Worm (Caenorhabditis elegans) whole organism, mixed stage, embryonic: ENCODE data around the gene Y41D4B.15.

Source experiments
- M03D4.4 ChIP-seq: sonication (generic microtip); optimal IDR thresholded peaks from 2 replicates; lab custom pipeline; 2017; ENCODE audit warnings: mild to moderate bottlenecking, missing genetic modification characterization, missing compliant biosample characterization
- bed-3 ChIP-seq: fragments of 200-800 bp; sonication (Bioruptor generic); optimal IDR thresholded peaks from 3 replicates; lab custom pipeline; 2018; ENCODE audit warnings: mild to moderate bottlenecking, missing genetic modification characterization, moderate library complexity, missing compliant biosample characterization
- blmp-1 ChIP-seq: fragments of 150-350 bp; optimal IDR thresholded peaks from 2 replicates; lab custom pipeline; 2014; ENCODE audit warnings: missing biosample characterization, missing genetic modification characterization
- ceh-39 ChIP-seq: fragments of 150-350 bp; optimal IDR thresholded peaks from 2 replicates; lab custom pipeline; 2014; ENCODE audit warnings: missing biosample characterization, missing genetic modification characterization
- ceh-43 ChIP-seq: fragments of 200-800 bp; sonication (Bioruptor generic); optimal IDR thresholded peaks from 2 replicates; lab custom pipeline; 2018; ENCODE audit warnings: mild to moderate bottlenecking, missing genetic modification characterization, moderate library complexity, missing compliant biosample characterization
- ceh-83 ChIP-seq: fragments of 200-800 bp; sonication (Bioruptor generic); optimal IDR thresholded peaks from 2 replicates; lab custom pipeline; 2018; ENCODE audit warnings: mild to moderate bottlenecking, missing genetic modification characterization, missing compliant biosample characterization
- ces-1 ChIP-seq: fragments of 150-350 bp; optimal IDR thresholded peaks from 2 replicates; lab custom pipeline; 2014; ENCODE audit warnings: missing biosample characterization, missing genetic modification reagents, missing genetic modification characterization
- cnd-1 ChIP-seq: fragments of 200-800 bp; sonication (Bioruptor generic); optimal IDR thresholded peaks from 2 replicates; lab custom pipeline; 2018; ENCODE audit warnings: mild to moderate bottlenecking, missing genetic modification characterization, missing compliant biosample characterization
- drap-1 ChIP-seq: fragments of 200-800 bp; sonication (Bioruptor generic); optimal IDR thresholded peaks from 3 replicates; lab custom pipeline; 2018; ENCODE audit warnings: mild to moderate bottlenecking, missing genetic modification characterization, missing compliant biosample characterization
- elt-1 ChIP-seq: sonication (generic microtip); optimal IDR thresholded peaks from 2 replicates; lab custom pipeline; 2017; ENCODE audit warnings: missing genetic modification characterization, mild to moderate bottlenecking, missing compliant biosample characterization, antibody characterized with exemption, moderate library complexity, borderline replicate concordance; ENCODE audit not compliant: insufficient read depth
- elt-3 ChIP-seq: fragments of 150-350 bp; optimal IDR thresholded peaks from 2 replicates; lab custom pipeline; 2014; ENCODE audit warnings: missing biosample characterization, missing genetic modification characterization
- flh-1 ChIP-seq: fragments of 200-800 bp; sonication (Bioruptor generic); optimal IDR thresholded peaks from 2 replicates; lab custom pipeline; 2018; ENCODE audit warnings: mild to moderate bottlenecking, missing genetic modification characterization, moderate library complexity, missing compliant biosample characterization
- ham-2 ChIP-seq: fragments of 200-800 bp; sonication (Bioruptor generic); optimal IDR thresholded peaks from 2 replicates; lab custom pipeline; 2018; ENCODE audit warnings: mild to moderate bottlenecking, missing genetic modification characterization, missing compliant biosample characterization
- hlh-1 ChIP-seq: fragments of 150-350 bp; optimal IDR thresholded peaks from 2 replicates; lab custom pipeline; 2014; ENCODE audit warnings: missing biosample characterization, missing genetic modification reagents, missing genetic modification characterization
- lin-13 ChIP-seq: fragments of 150-350 bp; optimal IDR thresholded peaks from 2 replicates; lab custom pipeline; 2014; ENCODE audit warnings: missing biosample characterization, missing genetic modification characterization
- lin-32 ChIP-seq: fragments of 200-800 bp; sonication (Bioruptor generic); optimal IDR thresholded peaks from 2 replicates; lab custom pipeline; 2018; ENCODE audit warnings: mild to moderate bottlenecking, missing genetic modification characterization, missing compliant biosample characterization
- lsy-2 ChIP-seq: fragments of 150-350 bp; optimal IDR thresholded peaks from 2 replicates; lab custom pipeline; 2014; ENCODE audit warnings: missing biosample characterization, missing genetic modification characterization
- mab-5 ChIP-seq: fragments of 150-350 bp; optimal IDR thresholded peaks from 2 replicates; lab custom pipeline; 2014; ENCODE audit warnings: missing biosample characterization, missing genetic modification characterization
- mep-1 ChIP-seq: fragments of 150-350 bp; optimal IDR thresholded peaks from 2 replicates; lab custom pipeline; 2017; ENCODE audit warnings: missing biosample characterization, missing genetic modification reagents, missing genetic modification characterization, inconsistent platforms
- nhr-12 ChIP-seq: fragments of 150-350 bp; optimal IDR thresholded peaks from 2 replicates; lab custom pipeline; 2014; ENCODE audit warnings: missing biosample characterization, missing genetic modification characterization
- nhr-2 ChIP-seq: fragments of 150-350 bp; optimal IDR thresholded peaks from 2 replicates; lab custom pipeline; 2014; ENCODE audit warnings: missing biosample characterization, missing genetic modification characterization
- nhr-237 ChIP-seq: fragments of 150-350 bp; optimal IDR thresholded peaks from 2 replicates; lab custom pipeline; 2014; ENCODE audit warnings: missing biosample characterization, missing genetic modification characterization
- nhr-28 ChIP-seq: fragments of 150-350 bp; optimal IDR thresholded peaks from 2 replicates; lab custom pipeline; 2014; ENCODE audit warnings: missing biosample characterization, missing genetic modification characterization
- pha-4 ChIP-seq: fragments of 150-350 bp; optimal IDR thresholded peaks from 2 replicates; lab custom pipeline; 2018; ENCODE audit warnings: missing biosample characterization, missing genetic modification reagents, missing genetic modification characterization
- sem-2 ChIP-seq: fragments of 200-800 bp; sonication (Bioruptor generic); optimal IDR thresholded peaks from 2 replicates; lab custom pipeline; 2018; ENCODE audit warnings: mild to moderate bottlenecking, missing genetic modification characterization, missing compliant biosample characterization
- snpc-4 ChIP-seq: fragments of 150-350 bp; optimal IDR thresholded peaks from 2 replicates; lab custom pipeline; 2014; ENCODE audit warnings: missing biosample characterization, missing genetic modification characterization
- sptf-1 ChIP-seq: sonication (generic microtip); optimal IDR thresholded peaks from 2 replicates; lab custom pipeline; 2017; ENCODE audit warnings: mild to moderate bottlenecking, missing genetic modification characterization, moderate library complexity, missing compliant biosample characterization
- tbx-8 ChIP-seq: fragments of 200-800 bp; sonication (Bioruptor generic); optimal IDR thresholded peaks from 2 replicates; lab custom pipeline; 2018; ENCODE audit warnings: mild to moderate bottlenecking, missing genetic modification characterization, moderate library complexity, missing compliant biosample characterization
- unc-39 ChIP-seq: fragments of 150-350 bp; optimal IDR thresholded peaks from 2 replicates; lab custom pipeline; 2014; ENCODE audit warnings: missing biosample characterization, missing genetic modification characterization
- unc-62 ChIP-seq: fragments of 150-350 bp; optimal IDR thresholded peaks from 2 replicates; lab custom pipeline; 2014; ENCODE audit warnings: missing biosample characterization, missing genetic modification reagents, missing genetic modification characterization
- zip-8 ChIP-seq: fragments of 150-350 bp; optimal IDR thresholded peaks from 2 replicates; lab custom pipeline; 2014; ENCODE audit warnings: missing biosample characterization, missing genetic modification characterization
- ztf-11 ChIP-seq: fragments of 150-350 bp; optimal IDR thresholded peaks from 2 replicates; lab custom pipeline; 2014; ENCODE audit warnings: missing biosample characterization, missing genetic modification characterization

Gene Y41D4B.15

ce11 chrIV:1559931-1560330 is 4.0 kb upstream of the Y41D4B.15 start, which contains the start of gene Y41D4B.17:
Y41D4B.17 (plus strand) TSS chrIV:1560104.
- no peak for TF ChIP-seq ces-1 (GFP tag; lab: Kevin White, UChicago)
- TF ChIP-seq nhr-237 (tag; lab: Kevin White, UChicago): no peak

ce11 chrIV:1561884-1562283 is 2.0 kb upstream of the Y41D4B.15 start, which contains the start of gene hpo-6:
hpo-6 (plus strand) TSS chrIV:1562184.
- no peak for TF ChIP-seq snpc-4 (tag; lab: Kevin White, UChicago)
- no peak for TF ChIP-seq elt-3
- TF ChIP-seq hlh-1 (tag; lab: Kevin White, UChicago): no peak
- no peak for TF ChIP-seq nhr-12 (tag; lab: Kevin White, UChicago)
- no peak for TF ChIP-seq nhr-237 (tag; lab: Kevin White, UChicago)
- TF ChIP-seq drap-1 (GFP tag; lab: Kevin White, UChicago): no peak
- no peak for TF ChIP-seq lsy-2 (tag; lab: Kevin White, UChicago)
- TF ChIP-seq sptf-1 (tag; lab: Kevin White, UChicago): no peak
- TF ChIP-seq tbx-8 (GFP tag; lab: Kevin White, UChicago): no peak

ce11 chrIV:1565725-1566124 is 1.8 kb downstream of the Y41D4B.15 start:
- TF ChIP-seq ceh-83: no peak
- TF ChIP-seq lin-32 (GFP tag; lab: Kevin White, UChicago): no peak
- no peak for TF ChIP-seq mep-1
- no peak for TF ChIP-seq nhr-2 (tag; lab: Kevin White, UChicago)
- TF ChIP-seq ham-2 (GFP tag; lab: Kevin White, UChicago): no peak
- TF ChIP-seq elt-3: no peak
- no peak for TF ChIP-seq elt-1 (tag; lab: Kevin White, UChicago)
- TF ChIP-seq M03D4.4 (tag; lab: Kevin White, UChicago): no peak

- no peak for TF ChIP-seq drap-1 (GFP tag; lab: Kevin White, UChicago)
- no peak for TF ChIP-seq flh-1 (GFP tag; lab: Kevin White, UChicago)
- no peak for TF ChIP-seq ham-2 (GFP tag; lab: Kevin White, UChicago)
- no peak for TF ChIP-seq blmp-1 (tag; lab: Kevin White, UChicago)
- no peak for TF ChIP-seq lin-13 (tag; lab: Kevin White, UChicago)
- TF ChIP-seq nhr-28 (tag; lab: Kevin White, UChicago): no peak
- no peak for TF ChIP-seq ztf-11
- TF ChIP-seq mep-1: no peak
- TF ChIP-seq pha-4 (tag; lab: Kevin White, UChicago): no peak
- no peak for TF ChIP-seq bed-3
- TF ChIP-seq hlh-1 (tag; lab: Kevin White, UChicago): no peak
- no peak for TF ChIP-seq ceh-39
- TF ChIP-seq nhr-12 (tag; lab: Kevin White, UChicago): no peak
- TF ChIP-seq sptf-1 (tag; lab: Kevin White, UChicago): no peak
- TF ChIP-seq sem-2: no peak
- TF ChIP-seq zip-8 (tag; lab: Kevin White, UChicago): no peak
- TF ChIP-seq unc-62: no peak
- no peak for TF ChIP-seq unc-39 (tag; lab: Kevin White, UChicago)
- no peak for TF ChIP-seq lin-32 (GFP tag; lab: Kevin White, UChicago)
Observed at ce11 chrIV:1567577-1567976, 3.7 kb downstream of the Y41D4B.15 start.

- TF ChIP-seq nhr-12 (tag; lab: Kevin White, UChicago): no peak
- TF ChIP-seq mab-5: no peak
- TF ChIP-seq zip-8 (tag; lab: Kevin White, UChicago): no peak
- TF ChIP-seq ham-2 (GFP tag; lab: Kevin White, UChicago): no peak
- no peak for TF ChIP-seq lin-32 (GFP tag; lab: Kevin White, UChicago)
- TF ChIP-seq cnd-1 (tag; lab: Kevin White, UChicago): no peak
- no peak for TF ChIP-seq drap-1 (GFP tag; lab: Kevin White, UChicago)
- no peak for TF ChIP-seq M03D4.4 (tag; lab: Kevin White, UChicago)
- no peak for TF ChIP-seq lin-13 (tag; lab: Kevin White, UChicago)
- TF ChIP-seq sem-2: no peak
- no peak for TF ChIP-seq nhr-2 (tag; lab: Kevin White, UChicago)
- TF ChIP-seq ces-1 (GFP tag; lab: Kevin White, UChicago): no peak
- no peak for TF ChIP-seq ceh-43 (GFP tag; lab: Kevin White, UChicago)
- TF ChIP-seq mep-1: no peak
- no peak for TF ChIP-seq elt-3
- no peak for TF ChIP-seq tbx-8 (GFP tag; lab: Kevin White, UChicago)
- no peak for TF ChIP-seq flh-1 (GFP tag; lab: Kevin White, UChicago)
- TF ChIP-seq nhr-28 (tag; lab: Kevin White, UChicago): no peak
- TF ChIP-seq blmp-1 (tag; lab: Kevin White, UChicago): no peak
Observed at ce11 chrIV:1576731-1577130, 12.8 kb downstream of the Y41D4B.15 start, which contains the start of gene Y41D4B.14. Y41D4B.14 (plus strand) TSS chrIV:1577031.
